Worm (Caenorhabditis elegans) whole organism, mixed stage, embryonic: ENCODE data around the gene srsx-30.

Experiments
- M03D4.4 ChIP-seq: sonication (generic microtip); optimal IDR thresholded peaks from 2 replicates; lab custom pipeline; 2017; ENCODE audit warnings: mild to moderate bottlenecking, missing genetic modification characterization, missing compliant biosample characterization
- bed-3 ChIP-seq: fragments of 200-800 bp; sonication (Bioruptor generic); optimal IDR thresholded peaks from 3 replicates; lab custom pipeline; 2018; ENCODE audit warnings: mild to moderate bottlenecking, missing genetic modification characterization, moderate library complexity, missing compliant biosample characterization
- ceh-39 ChIP-seq: fragments of 150-350 bp; optimal IDR thresholded peaks from 2 replicates; lab custom pipeline; 2014; ENCODE audit warnings: missing biosample characterization, missing genetic modification characterization
- ceh-43 ChIP-seq: fragments of 200-800 bp; sonication (Bioruptor generic); optimal IDR thresholded peaks from 2 replicates; lab custom pipeline; 2018; ENCODE audit warnings: mild to moderate bottlenecking, missing genetic modification characterization, moderate library complexity, missing compliant biosample characterization
- ceh-83 ChIP-seq: fragments of 200-800 bp; sonication (Bioruptor generic); optimal IDR thresholded peaks from 2 replicates; lab custom pipeline; 2018; ENCODE audit warnings: mild to moderate bottlenecking, missing genetic modification characterization, missing compliant biosample characterization
- ces-1 ChIP-seq: fragments of 150-350 bp; optimal IDR thresholded peaks from 2 replicates; lab custom pipeline; 2014; ENCODE audit warnings: missing biosample characterization, missing genetic modification reagents, missing genetic modification characterization
- cnd-1 ChIP-seq: fragments of 200-800 bp; sonication (Bioruptor generic); optimal IDR thresholded peaks from 2 replicates; lab custom pipeline; 2018; ENCODE audit warnings: mild to moderate bottlenecking, missing genetic modification characterization, missing compliant biosample characterization
- drap-1 ChIP-seq: fragments of 200-800 bp; sonication (Bioruptor generic); optimal IDR thresholded peaks from 3 replicates; lab custom pipeline; 2018; ENCODE audit warnings: mild to moderate bottlenecking, missing genetic modification characterization, missing compliant biosample characterization
- elt-1 ChIP-seq: sonication (generic microtip); optimal IDR thresholded peaks from 2 replicates; lab custom pipeline; 2017; ENCODE audit warnings: missing genetic modification characterization, mild to moderate bottlenecking, missing compliant biosample characterization, antibody characterized with exemption, moderate library complexity, borderline replicate concordance; ENCODE audit not compliant: insufficient read depth
- elt-3 ChIP-seq: fragments of 150-350 bp; optimal IDR thresholded peaks from 2 replicates; lab custom pipeline; 2014; ENCODE audit warnings: missing biosample characterization, missing genetic modification characterization
- ham-2 ChIP-seq: fragments of 200-800 bp; sonication (Bioruptor generic); optimal IDR thresholded peaks from 2 replicates; lab custom pipeline; 2018; ENCODE audit warnings: mild to moderate bottlenecking, missing genetic modification characterization, missing compliant biosample characterization
- hlh-1 ChIP-seq: fragments of 150-350 bp; optimal IDR thresholded peaks from 2 replicates; lab custom pipeline; 2014; ENCODE audit warnings: missing biosample characterization, missing genetic modification reagents, missing genetic modification characterization
- lin-13 ChIP-seq: fragments of 150-350 bp; optimal IDR thresholded peaks from 2 replicates; lab custom pipeline; 2014; ENCODE audit warnings: missing biosample characterization, missing genetic modification characterization
- lin-32 ChIP-seq: fragments of 200-800 bp; sonication (Bioruptor generic); optimal IDR thresholded peaks from 2 replicates; lab custom pipeline; 2018; ENCODE audit warnings: mild to moderate bottlenecking, missing genetic modification characterization, missing compliant biosample characterization
- lsy-2 ChIP-seq: fragments of 150-350 bp; optimal IDR thresholded peaks from 2 replicates; lab custom pipeline; 2014; ENCODE audit warnings: missing biosample characterization, missing genetic modification characterization
- mab-5 ChIP-seq: fragments of 150-350 bp; optimal IDR thresholded peaks from 2 replicates; lab custom pipeline; 2014; ENCODE audit warnings: missing biosample characterization, missing genetic modification characterization
- mep-1 ChIP-seq: fragments of 150-350 bp; optimal IDR thresholded peaks from 2 replicates; lab custom pipeline; 2017; ENCODE audit warnings: missing biosample characterization, missing genetic modification reagents, missing genetic modification characterization, inconsistent platforms
- mls-2 ChIP-seq: sonication (generic microtip); optimal IDR thresholded peaks from 2 replicates; lab custom pipeline; 2016; ENCODE audit warnings: mild to moderate bottlenecking, missing genetic modification characterization, moderate library complexity, missing compliant biosample characterization
- nhr-12 ChIP-seq: fragments of 150-350 bp; optimal IDR thresholded peaks from 2 replicates; lab custom pipeline; 2014; ENCODE audit warnings: missing biosample characterization, missing genetic modification characterization
- nhr-2 ChIP-seq: fragments of 150-350 bp; optimal IDR thresholded peaks from 2 replicates; lab custom pipeline; 2014; ENCODE audit warnings: missing biosample characterization, missing genetic modification characterization
- nhr-28 ChIP-seq: fragments of 150-350 bp; optimal IDR thresholded peaks from 2 replicates; lab custom pipeline; 2014; ENCODE audit warnings: missing biosample characterization, missing genetic modification characterization
- pha-4 ChIP-seq: fragments of 150-350 bp; optimal IDR thresholded peaks from 2 replicates; lab custom pipeline; 2018; ENCODE audit warnings: missing biosample characterization, missing genetic modification reagents, missing genetic modification characterization
- sem-2 ChIP-seq: fragments of 200-800 bp; sonication (Bioruptor generic); optimal IDR thresholded peaks from 2 replicates; lab custom pipeline; 2018; ENCODE audit warnings: mild to moderate bottlenecking, missing genetic modification characterization, missing compliant biosample characterization
- snpc-4 ChIP-seq: fragments of 150-350 bp; optimal IDR thresholded peaks from 2 replicates; lab custom pipeline; 2014; ENCODE audit warnings: missing biosample characterization, missing genetic modification characterization
- tbx-8 ChIP-seq: fragments of 200-800 bp; sonication (Bioruptor generic); optimal IDR thresholded peaks from 2 replicates; lab custom pipeline; 2018; ENCODE audit warnings: mild to moderate bottlenecking, missing genetic modification characterization, moderate library complexity, missing compliant biosample characterization
- unc-39 ChIP-seq: fragments of 150-350 bp; optimal IDR thresholded peaks from 2 replicates; lab custom pipeline; 2014; ENCODE audit warnings: missing biosample characterization, missing genetic modification characterization
- unc-62 ChIP-seq: fragments of 150-350 bp; optimal IDR thresholded peaks from 2 replicates; lab custom pipeline; 2014; ENCODE audit warnings: missing biosample characterization, missing genetic modification reagents, missing genetic modification characterization
- zip-8 ChIP-seq: fragments of 150-350 bp; optimal IDR thresholded peaks from 2 replicates; lab custom pipeline; 2014; ENCODE audit warnings: missing biosample characterization, missing genetic modification characterization
- ztf-11 ChIP-seq: fragments of 150-350 bp; optimal IDR thresholded peaks from 2 replicates; lab custom pipeline; 2014; ENCODE audit warnings: missing biosample characterization, missing genetic modification characterization

Gene srsx-30

DNA sequence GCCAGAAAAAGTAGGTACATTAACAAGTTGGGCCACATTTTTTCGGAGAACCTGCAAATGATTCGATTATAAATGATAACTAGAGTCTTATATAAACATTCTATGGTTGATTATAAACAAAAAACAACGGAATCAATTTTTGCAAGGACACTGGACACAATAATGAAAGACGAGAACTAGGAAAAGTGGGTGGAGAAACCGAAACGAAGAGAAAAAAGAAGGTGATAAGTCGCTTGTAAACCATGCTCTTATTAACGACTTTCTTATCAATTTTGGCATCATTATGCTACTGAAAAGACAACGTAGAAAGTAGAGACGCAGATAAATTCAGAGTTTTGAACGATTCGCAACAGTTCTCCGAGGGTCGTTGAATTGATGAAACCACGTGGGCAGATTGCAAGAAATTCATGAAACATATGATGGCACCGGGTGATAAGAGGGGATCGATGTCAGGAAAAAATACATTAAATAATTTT lies 31.5 kb downstream of the srsx-30 start, which contains the start of gene ZK856.5:
TSS of gene ZK856.5 (minus strand) at position 51 of the 476 bp plus-strand sequence.
- TF ChIP-seq elt-3 (tag; lab: Kevin White, UChicago) = no peak
- TF ChIP-seq unc-39 (tag; lab: Kevin White, UChicago) = no peak
- no peak for TF ChIP-seq mls-2 (tag; lab: Kevin White, UChicago)
- TF ChIP-seq snpc-4 (tag; lab: Kevin White, UChicago) = no peak
- TF ChIP-seq ham-2 (GFP tag; lab: Kevin White, UChicago) = no peak
- TF ChIP-seq ceh-39 = no peak
- TF ChIP-seq ztf-11 (tag; lab: Kevin White, UChicago) = no peak
- TF ChIP-seq pha-4 = no peak
- no peak for TF ChIP-seq ces-1 (GFP tag; lab: Kevin White, UChicago)
- TF ChIP-seq, all 35 proteins: peak for 0

DNA sequence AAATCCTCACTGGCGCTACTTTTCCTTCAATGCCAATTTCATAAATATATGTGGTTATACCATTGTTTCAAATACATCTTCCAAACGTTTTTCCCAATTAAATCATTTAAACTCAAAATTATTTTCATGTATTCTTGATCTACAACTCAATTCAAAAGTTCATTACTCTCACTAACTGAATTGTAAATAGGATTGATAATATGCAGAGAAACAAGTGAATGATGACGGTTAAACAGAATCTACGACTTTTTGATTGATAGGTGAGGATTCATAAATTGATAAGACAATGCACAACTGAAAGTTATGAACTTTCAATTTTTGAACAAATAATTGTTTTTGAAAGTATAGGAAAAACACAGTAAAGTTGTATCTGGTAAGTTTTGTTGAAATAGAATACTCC lies 32.6 kb downstream of the srsx-30 start:
- TF ChIP-seq lsy-2 (tag; lab: Kevin White, UChicago) (no peak), ceh-43 (GFP tag; lab: Kevin White, UChicago) (no peak), mab-5 (tag; lab: Kevin White, UChicago) (no peak), lin-32 (GFP tag; lab: Kevin White, UChicago) (no peak), ces-1 (GFP tag; lab: Kevin White, UChicago) (no peak), nhr-28 (tag; lab: Kevin White, UChicago) (no peak), elt-1 (no peak), sem-2 (GFP tag; lab: Kevin White, UChicago) (no peak), nhr-12 (tag; lab: Kevin White, UChicago) (no peak), nhr-2 (tag; lab: Kevin White, UChicago) (no peak), mls-2 (tag; lab: Kevin White, UChicago) (no peak), ham-2 (GFP tag; lab: Kevin White, UChicago) (no peak), mep-1 (tag; lab: Kevin White, UChicago) (no peak), ceh-39 (no peak), cnd-1 (tag; lab: Kevin White, UChicago) (no peak), M03D4.4 (tag; lab: Kevin White, UChicago) (no peak), tbx-8 (no peak), ceh-83 (GFP tag; lab: Kevin White, UChicago) (no peak), unc-39 (tag; lab: Kevin White, UChicago) (no peak)

DNA sequence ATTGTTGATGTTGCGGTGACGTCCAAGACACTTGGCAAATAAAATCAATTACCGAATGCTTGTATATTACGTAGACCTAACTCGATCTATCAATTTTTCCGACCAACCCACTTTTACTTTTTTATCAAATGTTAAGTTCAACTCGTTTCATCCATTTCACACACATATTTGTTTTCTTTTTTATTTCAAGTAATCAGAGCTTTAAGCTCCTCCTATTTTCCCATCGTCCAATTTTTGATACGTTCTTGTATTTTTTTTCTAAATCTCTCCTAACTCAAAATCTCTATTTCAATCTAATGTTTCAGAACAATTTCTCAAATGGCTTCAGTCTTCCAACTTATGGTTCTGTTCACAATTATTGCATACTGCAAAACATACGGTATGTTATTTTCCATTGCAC lies 39.8 kb downstream of the srsx-30 start, which contains the start of gene ZK856.6:
TSS of gene ZK856.6 (plus strand) at position 301 of the 400 bp plus-strand sequence.
- TF ChIP-seq nhr-28 (tag; lab: Kevin White, UChicago) (no peak), cnd-1 (tag; lab: Kevin White, UChicago) (no peak), snpc-4 (tag; lab: Kevin White, UChicago) (no peak), hlh-1 (no peak), elt-1 (no peak), zip-8 (tag; lab: Kevin White, UChicago) (no peak), elt-3 (tag; lab: Kevin White, UChicago) (no peak), nhr-2 (tag; lab: Kevin White, UChicago) (no peak), ham-2 (GFP tag; lab: Kevin White, UChicago) (no peak), mep-1 (tag; lab: Kevin White, UChicago) (no peak), M03D4.4 (tag; lab: Kevin White, UChicago) (no peak), unc-62 (no peak), drap-1 (GFP tag; lab: Kevin White, UChicago) (no peak)

DNA sequence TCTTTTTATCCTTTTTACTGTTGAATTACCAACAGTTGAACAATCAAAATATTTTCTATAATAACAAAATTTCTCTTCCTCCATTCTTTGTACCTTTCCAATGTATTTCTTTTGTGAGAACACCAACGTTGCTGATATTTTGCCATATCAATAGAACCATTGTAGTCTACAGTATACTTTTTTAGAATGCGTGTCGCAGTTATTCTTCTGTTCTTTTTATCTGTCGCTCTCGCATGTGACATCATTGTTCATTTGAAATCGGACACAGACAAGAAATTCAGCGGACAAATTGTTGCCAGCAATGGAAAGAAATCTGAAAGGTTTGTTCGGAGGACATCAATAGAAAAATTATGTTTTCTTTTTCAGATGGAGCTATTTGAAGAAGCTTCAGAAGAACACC lies 43.3 kb downstream of the srsx-30 start, which contains the start of gene ZK856.7:
TSS of gene ZK856.7 (plus strand) at position 186 of the 400 bp plus-strand sequence.
- TF ChIP-seq mep-1 (tag; lab: Kevin White, UChicago) = no peak
- TF ChIP-seq bed-3 = no peak
- TF ChIP-seq, all 35 proteins: peak for 0

DNA sequence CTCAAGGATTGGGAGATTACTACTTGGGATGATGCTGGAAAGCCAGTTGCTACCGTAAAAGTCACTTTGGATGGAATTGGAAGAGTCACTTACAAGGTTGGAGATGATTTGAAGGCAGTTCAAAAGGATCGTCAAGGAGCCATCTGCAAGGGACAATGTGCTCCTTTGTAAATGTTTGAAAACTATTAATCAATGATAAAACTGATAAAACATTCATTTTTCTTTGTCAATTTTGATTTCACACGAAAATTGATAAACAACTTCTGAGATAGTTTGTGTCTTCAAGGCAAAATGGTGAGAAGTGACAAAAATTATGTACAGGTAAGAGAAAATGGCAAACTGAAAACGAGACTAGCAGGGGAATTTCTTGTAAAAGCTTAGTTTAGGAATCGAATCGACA lies 43.7 kb downstream of the srsx-30 start:
- TF ChIP-seq ceh-39 = no peak
- no peak for TF ChIP-seq M03D4.4 (tag; lab: Kevin White, UChicago)
- TF ChIP-seq mep-1 (tag; lab: Kevin White, UChicago) = no peak
- no peak for TF ChIP-seq lin-13
- TF ChIP-seq drap-1 (GFP tag; lab: Kevin White, UChicago) = no peak
